Worm (Caenorhabditis elegans) whole organism, L2 larva: ENCODE data around the gene Y55B1BL.1.

ENCODE experiments used
- ZK546.5 ChIP-seq: sonication (generic microtip); optimal IDR thresholded peaks from 2 replicates; lab custom pipeline; 2017; ENCODE audit warnings: missing biosample characterization, missing genetic modification characterization
- blmp-1 ChIP-seq: sonication (generic microtip); optimal IDR thresholded peaks from 2 replicates; lab custom pipeline; 2017; ENCODE audit warnings: missing genetic modification characterization, mild to moderate bottlenecking, missing compliant biosample characterization, antibody characterized with exemption, moderate library complexity; ENCODE audit not compliant: insufficient read depth
- dmd-4 ChIP-seq: sonication (generic microtip); optimal IDR thresholded peaks from 2 replicates; lab custom pipeline; 2017; ENCODE audit warnings: missing biosample characterization, missing genetic modification characterization
- elt-1 ChIP-seq: fragments of 150-350 bp; optimal IDR thresholded peaks from 2 replicates; lab custom pipeline; 2014; ENCODE audit warnings: missing biosample characterization, missing genetic modification characterization
- lin-13 ChIP-seq: fragments of 150-350 bp; optimal IDR thresholded peaks from 2 replicates; lab custom pipeline; 2014; ENCODE audit warnings: missing biosample characterization, missing genetic modification reagents, missing genetic modification characterization
- mab-5 ChIP-seq: fragments of 150-350 bp; optimal IDR thresholded peaks from 2 replicates; lab custom pipeline; 2014; ENCODE audit warnings: missing biosample characterization, missing genetic modification characterization
- skn-1 ChIP-seq: sonication (generic microtip); optimal IDR thresholded peaks from 2 replicates; lab custom pipeline; 2017; ENCODE audit warnings: missing biosample characterization, missing genetic modification characterization
- sma-9 ChIP-seq, 2 experiments: fragments of 150-350 bp in 1 of 2; sonication (generic microtip) in 1 of 2; optimal IDR thresholded peaks; 2 replicates each; lab custom pipeline; 2014 to 2016; ENCODE audit warnings: missing genetic modification characterization in 2 of 2, mild to moderate bottlenecking in 1 of 2, missing biosample characterization in 1 of 2, missing compliant biosample characterization in 1 of 2, missing genetic modification reagents in 1 of 2, moderate library complexity in 1 of 2
- unc-62 ChIP-seq: fragments of 150-350 bp; optimal IDR thresholded peaks from 2 replicates; lab custom pipeline; 2014; ENCODE audit warnings: missing biosample characterization, missing genetic modification reagents, missing genetic modification characterization
- zag-1 ChIP-seq: fragments of 150-350 bp; optimal IDR thresholded peaks from 2 replicates; lab custom pipeline; 2014; ENCODE audit warnings: missing biosample characterization, missing genetic modification characterization

DNA sequence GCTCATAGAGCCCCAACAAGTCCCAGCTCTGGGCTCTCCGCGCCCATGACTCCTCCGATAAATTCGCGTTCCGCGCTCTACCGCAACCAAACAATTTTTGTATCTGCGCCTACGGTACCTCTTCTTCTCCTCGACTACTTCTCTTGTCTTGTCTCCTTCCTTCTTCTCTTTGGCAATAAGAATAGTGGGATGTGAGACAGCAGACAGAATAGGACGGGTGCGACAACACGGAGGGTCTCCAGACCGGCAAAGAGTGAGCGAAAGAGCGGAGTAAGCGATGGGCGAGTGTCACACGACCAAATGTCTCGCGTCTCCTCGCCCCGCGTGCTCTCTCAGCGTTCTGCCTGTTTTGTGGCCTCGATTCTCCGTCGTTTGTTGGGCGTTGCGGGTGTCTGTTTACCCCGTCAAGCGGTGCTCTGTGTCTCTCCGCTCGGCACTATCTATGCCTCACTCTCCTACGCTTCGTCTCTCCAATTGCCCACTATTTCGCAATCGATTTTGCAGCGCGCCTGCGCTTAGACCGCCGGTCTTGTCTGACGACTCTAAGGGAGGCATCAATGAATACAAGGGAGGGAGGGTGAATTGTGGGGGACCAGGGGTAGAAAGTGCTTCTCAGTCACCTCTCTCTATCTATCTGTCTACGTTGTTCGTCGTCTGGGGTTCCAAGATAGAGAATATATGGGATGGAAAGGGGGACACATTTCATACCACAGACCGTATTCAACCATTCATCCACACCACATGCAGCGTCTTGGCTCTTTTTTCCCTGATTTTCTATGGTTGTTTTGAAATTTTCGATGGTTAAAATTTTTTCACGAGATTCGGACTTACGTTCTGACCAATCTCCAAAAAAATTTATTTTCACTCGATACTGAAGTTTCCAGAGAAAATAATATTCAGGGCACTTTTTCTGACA is 47.4 kb upstream of the Y55B1BL.1 start, which contains the start of gene gei-4:
- TF ChIP-seq lin-13 (GFP tag; lab: Kevin White, UChicago): peak; percentile 65
- TF ChIP-seq mab-5 (tag; lab: Kevin White, UChicago): peak; percentile 86
- TF ChIP-seq elt-1 (tag; lab: Kevin White, UChicago): no peak
- TF ChIP-seq zag-1: peak; percentile 67
- TF ChIP-seq sma-9 (GFP tag; optimal IDR thresholded peaks at IDR 0.05; lab: Kevin White, UChicago): peak; percentile 50
- TF ChIP-seq sma-9 (tag; optimal IDR thresholded peaks at IDR 0.05; lab: Kevin White, UChicago): no peak
- peak; percentile 8 for TF ChIP-seq blmp-1 (tag; lab: Kevin White, UChicago)
- TF ChIP-seq skn-1: no peak
- no peak for TF ChIP-seq ZK546.5 (tag; lab: Kevin White, UChicago)
- TF ChIP-seq dmd-4 (tag; lab: Kevin White, UChicago): no peak
- TF ChIP-seq unc-62 (GFP tag; lab: Kevin White, UChicago): no peak
